Worm (Caenorhabditis elegans): ENCODE results near the gene srw-31.
"Not testable (repeated sequence)": the region's sequence is repeated elsewhere in the genome, so short reads cannot be mapped to it uniquely, and the experiment has no call there.

srw-31 gene

DNA sequence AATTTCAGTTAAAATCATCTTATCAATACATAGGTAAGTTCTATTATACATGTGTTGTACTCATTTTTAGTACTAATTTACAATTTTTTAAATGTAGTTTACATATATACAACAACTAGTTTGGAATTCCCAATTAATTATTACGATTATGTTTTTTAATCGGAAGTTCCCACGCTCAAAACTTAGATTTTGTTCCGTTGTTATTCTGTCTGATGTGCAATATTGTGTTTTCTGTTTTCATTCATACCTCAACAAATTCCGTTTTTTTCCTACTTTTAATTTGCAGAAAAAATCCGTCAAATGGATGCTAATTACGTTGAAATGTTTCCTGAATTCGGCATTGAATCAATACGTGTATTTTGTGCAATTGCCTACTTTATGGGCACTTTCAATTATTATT, at the start of gene srw-31:
Gene srw-31, plus strand, starts transcription at position 301 of the 400 bp plus-strand sequence.
- no peak for TF ChIP-seq let-607 (tag; optimal IDR thresholded peaks at IDR 0.05)
- no peak for TF ChIP-seq madf-8 (GFP tag; conservative IDR thresholded peaks at IDR 0.05)
- TF ChIP-seq lsl-1 (GFP tag; optimal IDR thresholded peaks at IDR 0.05) = no peak

- no peak for TF ChIP-seq B0035.1 (tag; optimal IDR thresholded peaks at IDR 0.05)
- no peak for TF ChIP-seq unc-62 (GFP tag; optimal IDR thresholded peaks at IDR 0.05)
- no peak for TF ChIP-seq K12H6.12 (tag; optimal IDR thresholded peaks at IDR 0.05)
Measured at ce11 chrV:17458069-17458468, 48.3 kb upstream of the srw-31 start, which contains the start of gene str-200. Gene str-200, minus strand, starts transcription at chrV:17458169.

DNA sequence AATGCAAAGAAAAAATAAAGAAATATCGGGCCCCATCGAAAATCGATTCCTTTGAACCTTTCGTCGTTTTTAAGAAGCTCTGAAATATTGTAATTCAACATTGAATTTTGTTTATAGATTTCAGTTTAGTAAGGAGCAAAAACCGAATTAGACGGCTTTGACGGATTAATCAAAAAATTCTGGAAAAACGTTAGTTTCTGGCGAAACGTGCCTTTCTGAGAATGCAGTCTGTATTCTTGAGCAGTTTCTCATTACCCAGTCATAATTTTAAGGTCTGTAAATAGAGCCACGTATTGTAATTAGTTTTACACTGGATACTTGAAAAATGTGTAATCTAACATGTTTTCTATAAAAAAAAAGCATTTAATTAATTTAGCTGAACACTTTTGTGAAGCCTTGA, 46.3 kb upstream of the srw-31 start, which contains the start of gene srz-48:
Gene srz-48, minus strand, starts transcription at position 101 of the 400 bp plus-strand sequence.
- TF ChIP-seq dpff-1 (tag; optimal IDR thresholded peaks at IDR 0.05) = no peak
- no peak for TF ChIP-seq ztf-3 (GFP tag; optimal IDR thresholded peaks at IDR 0.05)
- TF ChIP-seq akir-1 (GFP tag; optimal IDR thresholded peaks at IDR 0.05) = no peak
- no peak for TF ChIP-seq bed-1 (GFP tag; IDR thresholded peaks at IDR 0.05)
- no peak for TF ChIP-seq ceh-27 (GFP tag; optimal IDR thresholded peaks at IDR 0.05)

ce11 chrV:17464278-17464677, 42.1 kb upstream of the srw-31 start, which contains the start of gene F20E11.7:
Gene F20E11.7, plus strand, starts transcription at chrV:17464578.
- not testable (repeated sequence) for TF ChIP-seq him-1 (tag; optimal IDR thresholded peaks at IDR 0.05); madf-3 (GFP tag; IDR thresholded peaks at IDR 0.05); Y53G8AR.9 (GFP tag; conservative IDR thresholded peaks at IDR 0.05)

ce11 chrV:17466751-17467150, 39.6 kb upstream of the srw-31 start, which contains the start of gene srw-72:
Gene srw-72, plus strand, starts transcription at chrV:17467051.
- TF ChIP-seq hsf-1 (GFP tag; IDR thresholded peaks at IDR 0.05) (no peak), nhr-179 (tag; optimal IDR thresholded peaks at IDR 0.05) (no peak), T26A5.8 (tag; optimal IDR thresholded peaks at IDR 0.05) (no peak), tbp1 (GFP tag; optimal IDR thresholded peaks at IDR 0.05) (no peak), ekl-4 (GFP tag; IDR thresholded peaks at IDR 0.05) (no peak), akir-1 (GFP tag; optimal IDR thresholded peaks at IDR 0.05) (no peak), pha-4 (tag; optimal IDR thresholded peaks at IDR 0.05) (no peak), B0261.1 (tag; optimal IDR thresholded peaks at IDR 0.05) (no peak), hlh-26 (GFP tag; conservative IDR thresholded peaks at IDR 0.05) (no peak), chd-7 (tag; optimal IDR thresholded peaks at IDR 0.05) (no peak), ceh-27 (GFP tag; optimal IDR thresholded peaks at IDR 0.05) (no peak), ztf-26 (tag; optimal IDR thresholded peaks at IDR 0.05) (no peak), rec-8 (tag; optimal IDR thresholded peaks at IDR 0.05) (no peak), T07F8.4 (tag; optimal IDR thresholded peaks at IDR 0.05) (no peak)

ce11 chrV:17467881-17468280, 38.5 kb upstream of the srw-31 start:
- no peak for TF ChIP-seq F57A8.1 (GFP tag; optimal IDR thresholded peaks at IDR 0.05)
- TF ChIP-seq snpc-4 (GFP tag; optimal IDR thresholded peaks at IDR 0.05) = no peak
- TF ChIP-seq snpc-4 (tag; optimal IDR thresholded peaks at IDR 0.05) = peak in 1 of 4 experiments; percentile 59
- no peak for TF ChIP-seq aptf-2 (GFP tag; conservative IDR thresholded peaks at IDR 0.05)
- TF ChIP-seq hlh-26 (GFP tag; conservative IDR thresholded peaks at IDR 0.05) = no peak
